Fruit fly (Drosophila melanogaster): Measurements from ENCODE around the gene Npc2b.
A peak's percentile ranks its signal among the peaks of the same experiment; 100 is the strongest.

The Npc2b gene

DNA sequence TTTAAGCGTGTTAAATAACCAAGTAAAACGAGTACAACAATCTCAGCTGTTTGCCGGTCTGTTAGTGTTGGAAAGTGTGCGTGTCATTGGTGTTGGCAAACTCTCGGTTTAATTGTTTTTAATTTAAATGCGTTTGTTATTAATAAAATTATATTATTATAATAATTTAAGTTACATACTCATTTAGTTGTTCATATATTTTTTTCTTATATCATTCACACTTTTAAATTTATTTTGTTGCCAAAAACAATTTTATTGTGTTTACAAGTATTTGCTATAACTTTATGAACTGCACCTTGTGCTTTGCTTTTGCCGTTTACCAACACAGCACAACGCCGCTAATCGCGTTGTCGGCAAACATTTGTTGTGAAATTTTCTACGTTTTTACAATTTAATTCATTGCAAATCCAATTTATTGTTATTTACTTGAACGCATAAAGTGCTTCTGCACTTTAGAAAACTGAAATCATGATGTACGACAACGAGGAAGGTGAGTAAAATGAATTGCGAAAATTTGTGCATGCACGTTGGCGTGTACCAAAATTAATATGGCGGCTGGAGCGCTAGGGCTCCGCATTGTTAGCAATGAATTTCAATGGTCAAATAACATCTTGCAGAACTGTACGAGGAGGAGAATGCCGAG lies 36.3 kb downstream of the Npc2b start, which contains the start of the genes 140up and Polr2B (continued):
- peak; percentile 97 for TF ChIP-seq CoRest (tag; optimal IDR thresholded peaks at IDR 0.05)
- TF ChIP-seq Rfx (GFP tag; IDR thresholded peaks at IDR 0.05): peak; percentile 96
- peak; percentile 69 for TF ChIP-seq Side (GFP tag; optimal IDR thresholded peaks at IDR 0.05)
- peak; percentile 95 for TF ChIP-seq ranshi (GFP tag; IDR thresholded peaks at IDR 0.05)
- TF ChIP-seq otp (GFP tag; IDR thresholded peaks at IDR 0.05): peak; percentile 76; the same call in 2 of the 3 replicates
- peak; percentile 93 for TF ChIP-seq CG17359 (tag; optimal IDR thresholded peaks at IDR 0.05)
- TF ChIP-seq CG3407 (GFP tag; optimal IDR thresholded peaks at IDR 0.05): peak; percentile 86
- TF ChIP-seq CG10654 (GFP tag; optimal IDR thresholded peaks at IDR 0.05): peak; percentile 94
- peak; percentile 80 for TF ChIP-seq odd (GFP tag; optimal IDR thresholded peaks at IDR 0.05)
- no peak for TF ChIP-seq sna (GFP tag; IDR thresholded peaks at IDR 0.05; ENCODE audit: partially characterized antibody)
- no peak for TF ChIP-seq CG42726 (GFP tag; IDR thresholded peaks at IDR 0.05; ENCODE audit: partially characterized antibody)
- peak; percentile 93 for TF ChIP-seq NfI (GFP tag; optimal IDR thresholded peaks at IDR 0.05)
- peak; percentile 82 for TF ChIP-seq CG7357 (GFP tag; IDR thresholded peaks at IDR 0.05)
- TF ChIP-seq her (GFP tag; optimal IDR thresholded peaks at IDR 0.05): peak; percentile 38
- TF ChIP-seq Dref (GFP tag; IDR thresholded peaks at IDR 0.05): peak; percentile 31; the same call in 1 of the 2 replicates
- TF ChIP-seq hbn (GFP tag; IDR thresholded peaks at IDR 0.05; ENCODE audit: partially characterized antibody): no peak
- peak; percentile 97 for TF ChIP-seq CG9932 (GFP tag; IDR thresholded peaks at IDR 0.05)
- TF ChIP-seq Dek (tag; optimal IDR thresholded peaks at IDR 0.05): peak; percentile 90
- TF ChIP-seq Hsf (GFP tag; optimal IDR thresholded peaks at IDR 0.05): peak; percentile 87
- TF ChIP-seq GATAe (GFP tag; conservative IDR thresholded peaks at IDR 0.05): peak; percentile 83
- peak; percentile 36 for TF ChIP-seq NK7.1 (GFP tag; optimal IDR thresholded peaks at IDR 0.05)
- no peak for TF ChIP-seq eve (GFP tag; optimal IDR thresholded peaks at IDR 0.05)
- peak; percentile 74 for TF ChIP-seq CG6813 (GFP tag; optimal IDR thresholded peaks at IDR 0.05)
- TF ChIP-seq Pdp1 (GFP tag; optimal IDR thresholded peaks at IDR 0.05): peak; percentile 62 to 86
- TF ChIP-seq cato (GFP tag; optimal IDR thresholded peaks at IDR 0.05; ENCODE audit: borderline replicate concordance): peak; percentile 93
- TF ChIP-seq gcm2 (GFP tag; optimal IDR thresholded peaks at IDR 0.05): no peak
- TF ChIP-seq dimm (GFP tag; IDR thresholded peaks at IDR 0.05): peak; percentile 31; the same call in 1 of the 2 replicates
- TF ChIP-seq bab2 (GFP tag; optimal IDR thresholded peaks at IDR 0.05): peak; percentile 79
- TF ChIP-seq jigr1 (GFP tag; IDR thresholded peaks at IDR 0.05): peak; percentile 80; the same call in 2 of the 3 replicates
- TF ChIP-seq CG34224 (GFP tag; IDR thresholded peaks at IDR 0.05; ENCODE audit: partially characterized antibody): no peak
- no peak for TF ChIP-seq Tbp (GFP tag; optimal IDR thresholded peaks at IDR 0.05)
- TF ChIP-seq stwl (tag; optimal IDR thresholded peaks at IDR 0.05): peak; percentile 91
- TF ChIP-seq CG6854 (GFP tag; optimal IDR thresholded peaks at IDR 0.05): peak; percentile 61
- peak; percentile 23 for TF ChIP-seq Dp (GFP tag; optimal IDR thresholded peaks at IDR 0.05)
- no peak for TF ChIP-seq bbx (GFP tag; IDR thresholded peaks at IDR 0.05; ENCODE audit: partially characterized antibody)
- TF ChIP-seq gsb-n (tag; optimal IDR thresholded peaks at IDR 0.05): peak; percentile 92
- peak; percentile 92 for TF ChIP-seq CG3281 (GFP tag; optimal IDR thresholded peaks at IDR 0.05)
- peak; percentile 84 for TF ChIP-seq danr (GFP tag; IDR thresholded peaks at IDR 0.05)
- TF ChIP-seq CG6791 (GFP tag; IDR thresholded peaks at IDR 0.05; ENCODE audit: partially characterized antibody): no peak
- TF ChIP-seq Sry-δ (GFP tag; optimal IDR thresholded peaks at IDR 0.05): peak; percentile 34
- TF ChIP-seq CG9215 (GFP tag; IDR thresholded peaks at IDR 0.05): peak; percentile 94
- TF ChIP-seq CG4328 (GFP tag; optimal IDR thresholded peaks at IDR 0.05): peak; percentile 92
- TF ChIP-seq CG4424 (GFP tag; optimal IDR thresholded peaks at IDR 0.05): peak; percentile 94
- TF ChIP-seq tap (tag; optimal IDR thresholded peaks at IDR 0.05): peak; percentile 88
- peak; percentile 76 for TF ChIP-seq CHES-1-like (GFP tag; optimal IDR thresholded peaks at IDR 0.05)
- peak; percentile 92 for TF ChIP-seq CG7556 (GFP tag; optimal IDR thresholded peaks at IDR 0.05)
- no peak; the same call in 1 of the 3 replicates for TF ChIP-seq Optix (GFP tag; IDR thresholded peaks at IDR 0.05)
- peak; percentile 48 for TF ChIP-seq CG3995 (GFP tag; optimal IDR thresholded peaks at IDR 0.05)
- TF ChIP-seq Nf-YB (GFP tag; optimal IDR thresholded peaks at IDR 0.05): peak; percentile 70

All from whole organism, embryonic.